Fruit fly (Drosophila melanogaster): ENCODE results near the gene CG33270.

The CG33270 gene

dm6 chr3L:11578211-11578673 lies at the start of gene CG33270:
Gene CG33270, minus strand, starts transcription at chr3L:11578623.
- no peak for TF ChIP-seq noc (tag; optimal IDR thresholded peaks at IDR 0.05)

dm6 chr3L:11627819-11628483 lies 49.5 kb upstream of the CG33270 start, which contains the start of gene Apt1:
Gene Apt1, plus strand, starts transcription at chr3L:11628037.
- peak; percentile 0 for TF ChIP-seq noc (tag; optimal IDR thresholded peaks at IDR 0.05)

- no peak for TF ChIP-seq noc (tag; optimal IDR thresholded peaks at IDR 0.05)
Measured at dm6 chr3L:11626229-11626826, 47.9 kb upstream of the CG33270 start, which contains the start of gene PCID2. Gene PCID2, plus strand, starts transcription at chr3L:11626441.

DNA sequence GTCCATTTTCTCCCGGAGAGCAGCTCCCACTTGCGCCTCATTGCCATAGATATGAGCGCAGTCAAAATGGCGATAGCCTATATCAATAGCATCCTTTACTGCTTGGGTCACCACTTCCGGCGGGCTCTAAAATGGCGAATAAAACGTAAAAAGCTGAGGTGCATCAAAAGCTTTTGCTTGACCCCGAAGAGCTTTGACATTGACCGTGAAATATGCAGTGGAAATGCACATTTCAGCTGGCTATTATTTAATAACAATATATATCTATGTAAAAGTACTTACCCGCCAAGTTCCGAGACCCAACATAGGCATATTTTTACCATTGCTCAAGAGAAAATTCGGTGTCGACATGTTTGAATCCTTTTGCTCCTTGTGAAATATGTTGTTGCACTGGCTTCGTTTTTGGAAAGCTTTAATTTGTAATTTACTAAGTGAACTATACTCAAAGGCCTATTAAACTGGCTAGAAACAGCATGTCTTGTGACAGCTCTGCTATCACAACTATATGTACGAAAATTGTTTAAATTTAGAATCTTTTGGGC lies 47.3 kb upstream of the CG33270 start, which contains the start of gene CG6083:
CG6083 (minus strand) TSS at position 492 of the 542 bp plus-strand sequence.
- no peak for TF ChIP-seq noc (tag; optimal IDR thresholded peaks at IDR 0.05)

dm6 chr3L:11624281-11624680 lies 45.9 kb upstream of the CG33270 start, which contains the start of gene Akr1B:
Gene Akr1B, minus strand, starts transcription at chr3L:11624381.
- TF ChIP-seq noc (tag; optimal IDR thresholded peaks at IDR 0.05) = no peak

DNA sequence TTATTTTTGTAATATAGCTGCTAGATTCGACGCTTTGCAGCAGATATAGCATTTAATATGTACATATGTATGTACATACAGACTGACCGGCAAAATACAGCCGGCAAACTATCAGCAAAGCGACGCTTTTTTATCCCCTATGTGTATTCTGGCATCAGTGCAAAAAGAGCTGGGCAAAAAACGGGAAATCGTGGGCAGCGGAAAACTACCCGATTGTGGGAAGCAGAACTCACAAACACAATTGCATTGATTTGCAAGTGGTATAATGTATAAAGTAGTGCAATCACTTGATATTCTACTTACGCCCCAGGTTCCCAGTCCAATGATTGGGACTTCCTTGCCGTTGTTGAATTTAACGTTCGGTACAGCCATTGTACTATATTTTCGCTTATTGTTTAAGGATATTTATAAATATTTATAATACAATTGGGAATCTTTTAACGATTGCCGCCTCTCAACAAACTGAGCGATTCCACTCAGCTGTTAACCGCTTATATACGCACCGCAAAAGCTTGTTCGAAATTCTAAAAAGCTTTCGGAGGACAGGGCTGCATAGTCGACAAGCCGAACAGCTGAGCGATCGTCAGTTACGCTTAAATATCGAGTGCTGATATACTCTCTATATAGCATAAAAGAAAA lies 44.9 kb upstream of the CG33270 start:
- TF ChIP-seq noc (tag; optimal IDR thresholded peaks at IDR 0.05) = peak; percentile 19

DNA sequence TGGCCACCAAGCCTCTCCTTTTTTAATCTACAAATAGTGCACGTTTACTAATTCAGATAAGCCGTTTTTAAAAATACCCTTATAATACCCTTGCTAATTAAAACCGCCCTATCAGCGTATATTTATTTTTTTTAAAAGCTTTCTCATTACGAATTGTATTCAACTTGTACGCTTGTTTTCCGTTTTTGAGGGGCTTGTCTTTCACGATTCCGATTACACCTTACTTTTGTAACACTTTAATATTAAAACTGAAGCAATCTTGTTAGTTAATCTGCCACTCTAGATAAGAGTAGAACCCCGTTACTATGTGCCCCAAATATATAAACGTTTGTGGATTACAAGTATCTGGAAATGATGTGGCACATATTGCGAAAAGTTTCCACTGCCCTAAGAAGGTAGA lies 44.3 kb upstream of the CG33270 start:
- no peak for TF ChIP-seq noc (tag; optimal IDR thresholded peaks at IDR 0.05)

DNA sequence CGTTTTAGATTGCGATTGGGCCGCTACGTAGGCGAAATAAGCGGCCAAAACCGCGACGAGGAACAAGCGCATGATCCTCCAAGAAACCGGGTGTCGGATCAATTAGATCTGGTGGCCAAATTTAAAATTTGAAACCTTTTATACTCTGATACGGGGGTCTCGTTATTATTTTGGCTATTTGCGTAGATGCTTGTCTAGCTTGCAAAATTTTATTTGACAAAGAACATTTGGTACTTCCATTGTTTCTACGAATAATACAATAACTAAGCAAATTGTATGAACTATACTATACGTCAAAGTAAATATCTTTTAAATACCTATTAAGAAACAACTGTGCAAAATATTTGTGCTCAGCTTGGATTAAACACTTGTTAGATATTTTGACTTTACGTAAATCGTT lies 41.6 kb upstream of the CG33270 start, which contains the start of gene Muc68Ca:
Muc68Ca (minus strand) TSS at position 101 of the 400 bp plus-strand sequence.
- TF ChIP-seq noc (tag; optimal IDR thresholded peaks at IDR 0.05) = no peak

dm6 chr3L:11609835-11610234 lies 31.4 kb upstream of the CG33270 start, which contains the start of gene CG42832:
Gene CG42832, plus strand, starts transcription at chr3L:11610135.
- TF ChIP-seq noc (tag; optimal IDR thresholded peaks at IDR 0.05) = no peak

- no peak for TF ChIP-seq noc (tag; optimal IDR thresholded peaks at IDR 0.05)
Measured at dm6 chr3L:11609153-11609809, 30.9 kb upstream of the CG33270 start, which contains the start of gene Duba. Gene Duba, minus strand, starts transcription at chr3L:11609465.

DNA sequence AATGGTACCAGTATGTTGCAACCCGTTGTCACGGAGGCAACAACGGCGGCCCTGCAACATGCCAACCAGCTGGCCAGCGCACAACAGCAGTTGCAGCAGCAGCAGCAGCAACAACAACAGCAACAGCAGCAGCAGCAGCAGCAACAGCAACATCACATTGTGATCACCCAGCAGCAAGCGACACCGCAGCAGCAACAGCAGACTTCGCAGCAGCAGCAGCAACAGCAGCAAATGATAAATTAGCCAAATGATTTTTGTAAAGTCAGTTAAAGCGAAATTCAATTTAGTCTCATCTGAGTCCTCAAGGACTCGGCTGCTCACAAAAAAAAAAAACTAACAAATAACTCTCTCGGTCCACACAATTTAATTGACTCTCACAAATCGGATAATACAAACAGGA lies 25.8 kb upstream of the CG33270 start:
- no peak for TF ChIP-seq noc (tag; optimal IDR thresholded peaks at IDR 0.05)

DNA sequence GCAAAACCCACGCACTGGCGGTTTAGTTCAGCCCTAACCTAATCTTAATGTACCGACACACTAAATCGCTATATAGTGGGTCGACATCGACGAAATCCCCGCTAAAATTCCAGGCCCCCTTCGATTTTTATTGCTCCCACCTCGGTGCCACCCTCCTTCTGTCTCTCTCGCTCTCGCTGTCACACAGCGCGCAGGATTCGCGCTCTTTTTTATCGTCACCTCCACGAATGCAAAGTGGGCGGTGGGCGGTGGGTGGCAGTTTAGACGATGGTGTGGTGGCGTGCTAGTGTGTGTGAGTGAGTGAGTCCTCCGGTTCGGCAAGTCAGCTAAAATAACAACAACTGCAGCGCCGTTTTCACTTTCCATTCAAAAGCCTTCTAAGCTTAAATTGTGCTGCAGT lies 23.6 kb upstream of the CG33270 start:
- TF ChIP-seq noc (tag; optimal IDR thresholded peaks at IDR 0.05) = no peak

DNA sequence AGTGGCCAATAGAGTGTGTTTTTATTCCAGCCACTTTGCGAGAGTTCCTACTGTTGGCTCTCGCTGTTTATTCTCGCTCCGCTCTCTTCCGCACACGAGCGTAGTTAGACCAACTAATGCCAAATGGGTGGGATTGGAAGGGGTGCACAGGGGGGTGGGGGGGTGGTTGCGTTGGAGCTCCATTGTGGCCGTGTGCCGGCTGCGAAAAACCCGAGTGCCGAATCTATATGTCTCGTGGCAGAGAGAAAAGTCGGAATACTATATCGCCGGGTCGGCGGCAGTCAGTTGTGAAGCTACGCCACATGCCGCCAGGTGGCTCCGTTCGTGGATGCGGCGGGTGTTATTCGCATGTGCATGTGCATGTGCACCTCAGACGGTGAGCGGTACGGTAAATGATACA lies 22.7 kb upstream of the CG33270 start:
- no peak for TF ChIP-seq noc (tag; optimal IDR thresholded peaks at IDR 0.05)

- TF ChIP-seq noc (tag; optimal IDR thresholded peaks at IDR 0.05) = no peak
Measured at dm6 chr3L:11599965-11600420, 21.6 kb upstream of the CG33270 start, which contains the start of the genes CG14137 and CG46394. Gene CG14137, minus strand, starts transcription at chr3L:11600065. Gene CG46394, plus strand, starts transcription at chr3L:11600370.

- no peak for TF ChIP-seq noc (tag; optimal IDR thresholded peaks at IDR 0.05)
Measured at dm6 chr3L:11599255-11599654, 20.8 kb upstream of the CG33270 start.
